Fruit fly (Drosophila melanogaster) whole organism: ENCODE data around the gene CG11155.

Experiments
- Dll ChIP-seq: fragments of >200 bp; optimal IDR thresholded peaks from 2 replicates; lab custom pipeline; 2017
- EcR ChIP-seq, 2 experiments: fragments of >200 bp; optimal IDR thresholded peaks; 2 replicates each; lab custom pipeline; 2017; ENCODE audit warnings: missing biosample characterization in 2 of 2, missing genetic modification characterization in 2 of 2, missing genetic modification reagents in 2 of 2

DNA sequence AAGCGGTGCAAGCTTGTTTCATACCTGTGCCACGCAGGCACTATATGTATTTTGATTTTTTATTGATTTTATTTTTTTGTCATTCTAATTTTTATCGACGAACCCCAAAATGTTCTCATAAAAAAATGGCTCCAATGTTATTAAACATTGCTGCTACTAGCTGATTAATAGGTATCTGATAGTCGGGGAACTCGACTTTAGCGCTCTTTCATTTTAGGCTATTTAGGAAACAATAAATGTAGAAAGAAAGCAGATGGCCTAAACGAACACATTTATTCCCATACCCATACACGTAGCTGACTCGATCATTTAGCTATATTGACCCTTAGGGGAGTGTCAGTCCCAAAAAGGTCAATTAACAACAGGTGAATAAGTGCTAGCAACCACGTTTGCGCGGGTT is 36.1 kb upstream of the CG11155 start:
- TF ChIP-seq EcR (GFP tag; optimal IDR thresholded peaks at IDR 0.05; lab: Kevin White, UChicago) (no peak), Dll (no peak)
